Worm (Caenorhabditis elegans) whole organism, early embryonic: ENCODE measurements around the gene Y49E10.29.

Source experiments
- B0310.2 ChIP-seq: sonication (generic microtip); optimal IDR thresholded peaks from 2 replicates; lab custom pipeline; 2016; ENCODE audit warnings: mild to moderate bottlenecking, missing genetic modification characterization, missing compliant biosample characterization
- F13C5.2 ChIP-seq: sonication (generic microtip); optimal IDR thresholded peaks from 2 replicates; lab custom pipeline; 2017; ENCODE audit warnings: mild to moderate bottlenecking, missing genetic modification characterization, inconsistent platforms, missing compliant biosample characterization
- aly-1 ChIP-seq: sonication (generic microtip); optimal IDR thresholded peaks from 2 replicates; lab custom pipeline; 2016; ENCODE audit warnings: missing genetic modification characterization, missing compliant biosample characterization
- ama-1 ChIP-seq: fragments of 150-350 bp; optimal IDR thresholded peaks from 2 replicates; lab custom pipeline; 2014
- ceh-13 ChIP-seq: fragments of 200-800 bp; sonication (Bioruptor generic); optimal IDR thresholded peaks from 2 replicates; lab custom pipeline; 2018; ENCODE audit warnings: mild to moderate bottlenecking, missing genetic modification characterization, missing compliant biosample characterization
- ceh-36 ChIP-seq: sonication (generic microtip); optimal IDR thresholded peaks from 2 replicates; lab custom pipeline; 2016; ENCODE audit warnings: missing genetic modification characterization, inconsistent platforms, missing compliant biosample characterization
- ets-7 ChIP-seq: sonication (generic microtip); optimal IDR thresholded peaks from 2 replicates; lab custom pipeline; 2016; ENCODE audit warnings: missing genotype, missing genetic modification characterization, missing compliant biosample characterization
- flt-1 ChIP-seq: fragments of 200-800 bp; sonication (Bioruptor generic); IDR thresholded peaks from 2 replicates; pipeline ENCODE4 v1.3.6; 2022; ENCODE audit warnings: missing genetic modification characterization, missing compliant biosample characterization
- hmbx-1 ChIP-seq: sonication (generic microtip); optimal IDR thresholded peaks from 2 replicates; lab custom pipeline; 2016; ENCODE audit warnings: mild to moderate bottlenecking, missing genetic modification characterization, missing compliant biosample characterization
- hmg-4 ChIP-seq: fragments of 200-800 bp; sonication (Bioruptor generic); optimal IDR thresholded peaks from 2 replicates; lab custom pipeline; 2018; ENCODE audit warnings: mild to moderate bottlenecking, missing genetic modification characterization, missing compliant biosample characterization
- hnd-1 ChIP-seq: sonication (generic microtip); optimal IDR thresholded peaks from 2 replicates; lab custom pipeline; 2016; ENCODE audit warnings: missing genetic modification characterization, missing compliant biosample characterization
- pes-1 ChIP-seq: fragments of 200-800 bp; sonication (Bioruptor generic); IDR thresholded peaks from 2 replicates; pipeline ENCODE4 v1.3.6; 2022; ENCODE audit warnings: missing genetic modification reagents, missing genetic modification characterization, missing compliant biosample characterization
- scrt-1 ChIP-seq: fragments of 200-800 bp; sonication (Bioruptor generic); IDR thresholded peaks from 2 replicates; pipeline ENCODE4 v1.3.6; 2022; ENCODE audit warnings: missing genetic modification characterization, missing compliant biosample characterization
- sea-1 ChIP-seq: fragments of 200-800 bp; sonication (Bioruptor generic); conservative IDR thresholded peaks from 2 replicates; pipeline ENCODE4 v1.3.6; 2022; ENCODE audit warnings: missing genetic modification characterization, missing compliant biosample characterization
- tbx-11 ChIP-seq: fragments of 200-800 bp; sonication (Bioruptor generic); IDR thresholded peaks from 2 replicates; pipeline ENCODE4 v1.3.6; 2022; ENCODE audit warnings: missing genetic modification characterization, missing compliant biosample characterization
- tbx-37 ChIP-seq: fragments of 200-800 bp; sonication (Bioruptor generic); conservative IDR thresholded peaks from 2 replicates; pipeline ENCODE4 v1.3.6; 2022; ENCODE audit warnings: missing genetic modification reagents, missing genetic modification characterization, missing compliant biosample characterization
- tra-4 ChIP-seq: sonication (generic microtip); optimal IDR thresholded peaks from 2 replicates; lab custom pipeline; 2017; ENCODE audit warnings: missing genetic modification characterization, missing compliant biosample characterization

The Y49E10.29 gene

ce11 chrIII:12517674-12518073, 48.7 kb downstream of the Y49E10.29 start:
- TF ChIP-seq tbx-11 (GFP tag; lab: Robert Waterston, UW) (no peak), ceh-36 (tag; lab: Kevin White, UChicago) (no peak), aly-1 (no peak), tra-4 (tag; lab: Kevin White, UChicago) (no peak), hmbx-1 (no peak), ama-1 (no peak), hnd-1 (no peak), pes-1 (GFP tag; lab: Robert Waterston, UW) (no peak), flt-1 (GFP tag; lab: Robert Waterston, UW) (no peak), scrt-1 (GFP tag; lab: Robert Waterston, UW) (no peak), hmg-4 (GFP tag; lab: Kevin White, UChicago) (no peak), tbx-37 (GFP tag; lab: Robert Waterston, UW) (no peak), ets-7 (no peak), B0310.2 (tag; lab: Kevin White, UChicago) (no peak), sea-1 (no peak), ceh-13 (GFP tag; lab: Kevin White, UChicago) (no peak), F13C5.2 (tag; lab: Kevin White, UChicago) (no peak)
